Fruit fly (Drosophila melanogaster) whole organism, prepupa: ENCODE results near the gene dock.

ENCODE experiments used
- Blimp-1 ChIP-seq: fragments of 200-800 bp; sonication (Bioruptor generic); optimal IDR thresholded peaks from 3 replicates; lab custom pipeline; 2017; ENCODE audit warnings: missing biosample characterization, missing genetic modification characterization, mild to moderate bottlenecking, moderate library complexity, missing genetic modification reagents
- CG11294 ChIP-seq: fragments of 200-800 bp; sonication (Bioruptor generic); IDR thresholded peaks from 2 replicates; pipeline ENCODE4 v1.3.6; 2022; ENCODE audit warnings: missing biosample characterization, missing genetic modification characterization
- CG11902 ChIP-seq: fragments of 200-800 bp; sonication (Bioruptor generic); optimal IDR thresholded peaks from 3 replicates; lab custom pipeline; 2016; ENCODE audit warnings: missing biosample characterization, missing genetic modification characterization
- CG15336 ChIP-seq: fragments of 200-800 bp; sonication (Bioruptor generic); IDR thresholded peaks from 2 replicates; pipeline ENCODE4 v1.3.6; 2022; ENCODE audit warnings: missing biosample characterization, missing genetic modification characterization
- CG1621 ChIP-seq: fragments of 200-800 bp; sonication (Bioruptor generic); optimal IDR thresholded peaks from 3 replicates; lab custom pipeline; 2018; ENCODE audit warnings: missing biosample characterization, mild to moderate bottlenecking, missing genetic modification characterization
- CG3032 ChIP-seq: fragments of 200-800 bp; optimal IDR thresholded peaks from 2 replicates; lab custom pipeline; 2019; ENCODE audit warnings: missing biosample characterization, mild to moderate bottlenecking, missing genetic modification characterization, moderate library complexity
- CG32006 ChIP-seq: fragments of 200-800 bp; sonication (Bioruptor generic); optimal IDR thresholded peaks from 3 replicates; lab custom pipeline; 2017; ENCODE audit warnings: missing biosample characterization, mild to moderate bottlenecking, missing genetic modification characterization
- CG34406 ChIP-seq: fragments of 200-800 bp; sonication (Bioruptor generic); optimal IDR thresholded peaks from 3 replicates; lab custom pipeline; 2016; ENCODE audit warnings: missing biosample characterization, missing genetic modification characterization
- CG3919 ChIP-seq: fragments of 200-800 bp; sonication (Bioruptor generic); optimal IDR thresholded peaks from 3 replicates; lab custom pipeline; 2016; ENCODE audit warnings: missing biosample characterization, missing genetic modification characterization
- CG6276 ChIP-seq: fragments of 200-800 bp; sonication (Bioruptor generic); optimal IDR thresholded peaks from 2 replicates; lab custom pipeline; 2017; ENCODE audit warnings: missing biosample characterization, mild to moderate bottlenecking, missing genetic modification characterization
- CG6792 ChIP-seq: fragments of 200-800 bp; sonication (Bioruptor generic); optimal IDR thresholded peaks from 3 replicates; lab custom pipeline; 2016; ENCODE audit warnings: missing biosample characterization, missing genetic modification characterization
- CG6854 ChIP-seq: fragments of 200-800 bp; sonication (Bioruptor generic); optimal IDR thresholded peaks from 2 replicates; lab custom pipeline; 2017; ENCODE audit warnings: missing biosample characterization, mild to moderate bottlenecking, missing genetic modification characterization
- CG8119 ChIP-seq: fragments of 200-800 bp; sonication (Bioruptor generic); IDR thresholded peaks from 3 replicates; pipeline ENCODE4 v1.3.6; 2022; ENCODE audit warnings: missing biosample characterization, missing genetic modification characterization
- Eip75B ChIP-seq: fragments of 200-800 bp; sonication (Bioruptor generic); optimal IDR thresholded peaks from 3 replicates; lab custom pipeline; 2016; ENCODE audit warnings: missing biosample characterization, missing genetic modification characterization
- Eip78C ChIP-seq: fragments of 200-800 bp; sonication (Bioruptor generic); peaks from one replicate; lab custom pipeline; 2016; ENCODE audit warnings: missing biosample characterization, missing genetic modification characterization
- Ets21C ChIP-seq: fragments of 200-800 bp; sonication (Bioruptor generic); optimal IDR thresholded peaks from 3 replicates; lab custom pipeline; 2016; ENCODE audit warnings: missing biosample characterization, missing genetic modification characterization
- Gug ChIP-seq: fragments of 200-800 bp; sonication (Bioruptor generic); IDR thresholded peaks from 2 replicates; pipeline ENCODE4 v1.3.6; 2022; ENCODE audit warnings: missing biosample characterization, missing genetic modification characterization
- Hr38 ChIP-seq: sonication (Bioruptor generic); optimal IDR thresholded peaks from 2 replicates; lab custom pipeline; 2016; ENCODE audit warnings: missing biosample characterization, missing genetic modification characterization
- Hr39 ChIP-seq: fragments of 200-800 bp; sonication (Bioruptor generic); optimal IDR thresholded peaks from 2 replicates; lab custom pipeline; 2016; ENCODE audit warnings: missing biosample characterization, missing genetic modification characterization
- Hr4 ChIP-seq: fragments of 200-800 bp; sonication (Bioruptor generic); optimal IDR thresholded peaks from 3 replicates; lab custom pipeline; 2016; ENCODE audit warnings: missing biosample characterization, missing genetic modification characterization
- Lpt ChIP-seq: fragments of 200-800 bp; sonication (Bioruptor generic); optimal IDR thresholded peaks from 3 replicates; lab custom pipeline; 2016; ENCODE audit warnings: missing biosample characterization, missing genetic modification characterization
- Met ChIP-seq: fragments of 200-800 bp; sonication (Bioruptor generic); optimal IDR thresholded peaks from 3 replicates; lab custom pipeline; 2016; ENCODE audit warnings: missing biosample characterization, missing genetic modification characterization
- Sox102F ChIP-seq: fragments of 200-800 bp; sonication (Bioruptor generic); optimal IDR thresholded peaks from 2 replicates; lab custom pipeline; 2016; ENCODE audit warnings: missing biosample characterization, mild to moderate bottlenecking, missing genetic modification characterization
- Sox14 ChIP-seq: fragments of 200-800 bp; sonication (Bioruptor generic); optimal IDR thresholded peaks from 3 replicates; lab custom pipeline; 2016; ENCODE audit warnings: missing biosample characterization, missing genetic modification characterization
- Sox15 ChIP-seq: fragments of 200-800 bp; sonication (Bioruptor generic); optimal IDR thresholded peaks from 3 replicates; lab custom pipeline; 2016; ENCODE audit warnings: missing biosample characterization, missing genetic modification characterization
- achi ChIP-seq: fragments of 200-800 bp; sonication (Bioruptor generic); optimal IDR thresholded peaks from 3 replicates; lab custom pipeline; 2016; ENCODE audit warnings: missing biosample characterization, missing genetic modification characterization
- dac ChIP-seq: fragments of 200-800 bp; sonication (Bioruptor generic); optimal IDR thresholded peaks from 2 replicates; lab custom pipeline; 2017; ENCODE audit warnings: missing biosample characterization, mild to moderate bottlenecking, missing genetic modification characterization
- dsx ChIP-seq: fragments of 200-800 bp; optimal IDR thresholded peaks from 3 replicates; lab custom pipeline; 2019; ENCODE audit warnings: missing biosample characterization, mild to moderate bottlenecking, missing genetic modification characterization, moderate library complexity; ENCODE audit not compliant: poor library complexity, severe bottlenecking
- eg ChIP-seq: fragments of 200-800 bp; sonication (Bioruptor generic); IDR thresholded peaks from 3 replicates; pipeline ENCODE4 v1.3.6; 2022; ENCODE audit warnings: missing biosample characterization, missing genetic modification characterization
- esn ChIP-seq: fragments of 200-800 bp; sonication (Bioruptor generic); optimal IDR thresholded peaks from 2 replicates; lab custom pipeline; 2016; ENCODE audit warnings: missing biosample characterization, mild to moderate bottlenecking, missing genetic modification characterization, moderate library complexity
- fd59A ChIP-seq: fragments of 200-800 bp; sonication (Bioruptor generic); optimal IDR thresholded peaks from 2 replicates; lab custom pipeline; 2017; ENCODE audit warnings: missing biosample characterization, mild to moderate bottlenecking, missing genetic modification characterization, missing genetic modification reagents
- fd85E ChIP-seq: fragments of 200-800 bp; sonication (Bioruptor generic); optimal IDR thresholded peaks from 3 replicates; lab custom pipeline; 2016; ENCODE audit warnings: missing biosample characterization, missing genetic modification characterization
- fkh ChIP-seq: fragments of 200-800 bp; sonication (Bioruptor generic); optimal IDR thresholded peaks from 3 replicates; lab custom pipeline; 2017; ENCODE audit warnings: missing biosample characterization, mild to moderate bottlenecking, missing genetic modification characterization, moderate library complexity
- lz ChIP-seq: fragments of 200-800 bp; sonication (Bioruptor generic); optimal IDR thresholded peaks from 3 replicates; lab custom pipeline; 2016; ENCODE audit warnings: missing biosample characterization, missing genetic modification characterization
- net ChIP-seq: fragments of 200-800 bp; sonication (Bioruptor generic); optimal IDR thresholded peaks from 3 replicates; lab custom pipeline; 2016; ENCODE audit warnings: missing biosample characterization, missing genetic modification characterization
- pdm3 ChIP-seq: fragments of 200-800 bp; sonication (Bioruptor generic); optimal IDR thresholded peaks from 3 replicates; lab custom pipeline; 2016; ENCODE audit warnings: missing biosample characterization, missing genetic modification characterization
- salr ChIP-seq, 2 experiments: fragments of 200-800 bp; sonication (Bioruptor generic); optimal IDR thresholded peaks; 3 replicates each; lab custom pipeline; 2016 to 2018; ENCODE audit warnings: missing biosample characterization in 2 of 2, missing genetic modification characterization in 2 of 2, mild to moderate bottlenecking in 1 of 2
- spab ChIP-seq: fragments of 200-800 bp; sonication (Bioruptor generic); optimal IDR thresholded peaks from 2 replicates; lab custom pipeline; 2017; ENCODE audit warnings: missing biosample characterization, mild to moderate bottlenecking, missing genetic modification characterization, missing genetic modification reagents
- ss ChIP-seq, 2 experiments: fragments of 200-800 bp; sonication (Bioruptor generic); optimal IDR thresholded peaks; 2 replicates in 1 of 2; 3 replicates in 1 of 2; lab custom pipeline; 2017 to 2018; ENCODE audit warnings: mild to moderate bottlenecking in 2 of 2, missing biosample characterization in 2 of 2, missing genetic modification characterization in 2 of 2, moderate library complexity in 1 of 2
- svp ChIP-seq: fragments of 200-800 bp; sonication (Bioruptor generic); peaks from one replicate; lab custom pipeline; 2016; ENCODE audit warnings: missing biosample characterization, missing genetic modification characterization
- vri ChIP-seq: fragments of 200-800 bp; sonication (Bioruptor generic); optimal IDR thresholded peaks from 3 replicates; lab custom pipeline; 2016; ENCODE audit warnings: missing biosample characterization, mild to moderate bottlenecking, missing genetic modification characterization

Gene dock

DNA sequence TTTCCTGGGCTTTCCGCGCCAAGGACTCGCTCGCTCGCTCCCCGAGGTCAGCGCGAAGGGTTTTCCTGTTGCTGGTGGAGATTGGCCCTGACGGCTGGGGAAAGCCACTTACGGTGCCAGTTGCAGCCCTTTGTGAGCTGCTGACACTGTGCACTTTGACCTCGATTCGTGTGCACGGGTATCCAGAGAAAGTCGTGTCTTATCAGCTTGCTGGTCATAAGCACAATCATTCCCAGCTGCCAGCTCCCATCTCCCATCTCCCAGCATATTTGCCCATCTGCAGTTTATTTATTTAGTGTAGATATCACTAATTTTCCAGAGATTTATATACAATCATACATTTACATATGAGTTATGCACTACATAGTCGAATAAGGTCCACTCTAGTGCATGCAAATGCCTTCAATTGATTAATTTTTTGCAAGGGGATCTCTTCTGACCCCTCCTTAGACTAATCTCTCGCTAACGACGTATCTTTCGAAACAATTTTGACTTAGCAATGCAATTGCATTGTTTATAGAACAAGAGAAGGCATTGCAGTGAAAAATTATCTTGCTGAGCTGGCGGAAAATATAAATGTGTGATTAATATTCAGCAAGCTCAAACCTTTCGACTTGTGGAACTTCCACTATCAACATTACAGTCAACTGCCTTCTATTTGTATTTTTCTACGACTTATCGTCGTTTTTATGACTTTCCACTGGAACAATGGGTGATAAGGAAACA lies 3.6 kb upstream of the dock start:
- TF ChIP-seq CG15336 (GFP tag; lab: Robert Waterston, UW) (peak; percentile 14; the same call in 1 of the 2 replicates), svp (GFP tag; lab: Kevin White, UChicago) (peak; percentile 78), lz (GFP tag; lab: Kevin White, UChicago) (no peak), Eip78C (peak; percentile 73), CG6276 (GFP tag; lab: Kevin White, UChicago) (no peak), CG8119 (GFP tag; lab: Robert Waterston, UW) (0 out of 3 replicates have a peak, but pooled peaks have one; percentile 4)

DNA sequence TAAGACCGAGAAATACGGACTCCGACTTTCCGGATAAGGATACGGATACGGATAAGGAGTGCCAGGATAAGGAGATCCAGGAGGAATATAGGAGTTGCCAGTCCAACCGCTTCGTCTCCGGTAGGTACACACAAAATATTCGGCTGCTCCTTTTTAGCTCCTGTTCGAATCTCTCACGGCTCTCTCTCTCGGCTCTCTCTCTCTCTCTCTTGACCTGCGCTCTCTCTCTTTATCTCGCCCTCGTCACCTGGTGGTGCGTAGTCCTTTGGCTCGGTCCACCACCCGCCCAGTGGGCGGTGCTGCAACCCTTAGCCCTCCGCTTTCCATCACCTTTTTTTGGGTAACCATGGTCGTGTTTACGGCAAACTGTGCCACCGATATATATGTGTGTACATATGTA lies 619 bp downstream of the dock start:
- TF ChIP-seq Sox102F (GFP tag; lab: Kevin White, UChicago) (no peak), svp (GFP tag; lab: Kevin White, UChicago) (no peak), CG34406 (GFP tag; lab: Kevin White, UChicago) (no peak)

DNA sequence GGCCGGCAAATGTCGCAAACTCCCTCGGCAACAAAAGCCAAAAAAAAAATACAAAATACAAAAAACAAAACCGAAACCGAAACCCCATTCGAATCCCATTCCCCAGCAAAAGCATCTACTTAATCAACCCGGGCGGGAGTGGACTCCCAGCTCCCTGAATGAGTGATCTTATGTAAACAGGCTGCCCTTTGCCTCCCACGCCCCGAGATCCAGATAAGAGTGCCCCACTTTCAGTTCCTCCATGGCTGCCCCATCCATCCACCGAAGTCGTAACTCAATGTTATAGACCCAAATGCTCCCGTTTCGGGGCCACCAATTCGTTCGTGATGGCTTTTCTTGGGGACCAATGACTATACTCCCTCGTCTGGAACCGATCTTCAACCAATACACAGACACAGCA lies 1.3 kb downstream of the dock start:
- peak; percentile 92 for TF ChIP-seq svp (GFP tag; lab: Kevin White, UChicago)
- no peak for TF ChIP-seq Ets21C (GFP tag; lab: Kevin White, UChicago)
- TF ChIP-seq CG6276 (GFP tag; lab: Kevin White, UChicago): no peak

DNA sequence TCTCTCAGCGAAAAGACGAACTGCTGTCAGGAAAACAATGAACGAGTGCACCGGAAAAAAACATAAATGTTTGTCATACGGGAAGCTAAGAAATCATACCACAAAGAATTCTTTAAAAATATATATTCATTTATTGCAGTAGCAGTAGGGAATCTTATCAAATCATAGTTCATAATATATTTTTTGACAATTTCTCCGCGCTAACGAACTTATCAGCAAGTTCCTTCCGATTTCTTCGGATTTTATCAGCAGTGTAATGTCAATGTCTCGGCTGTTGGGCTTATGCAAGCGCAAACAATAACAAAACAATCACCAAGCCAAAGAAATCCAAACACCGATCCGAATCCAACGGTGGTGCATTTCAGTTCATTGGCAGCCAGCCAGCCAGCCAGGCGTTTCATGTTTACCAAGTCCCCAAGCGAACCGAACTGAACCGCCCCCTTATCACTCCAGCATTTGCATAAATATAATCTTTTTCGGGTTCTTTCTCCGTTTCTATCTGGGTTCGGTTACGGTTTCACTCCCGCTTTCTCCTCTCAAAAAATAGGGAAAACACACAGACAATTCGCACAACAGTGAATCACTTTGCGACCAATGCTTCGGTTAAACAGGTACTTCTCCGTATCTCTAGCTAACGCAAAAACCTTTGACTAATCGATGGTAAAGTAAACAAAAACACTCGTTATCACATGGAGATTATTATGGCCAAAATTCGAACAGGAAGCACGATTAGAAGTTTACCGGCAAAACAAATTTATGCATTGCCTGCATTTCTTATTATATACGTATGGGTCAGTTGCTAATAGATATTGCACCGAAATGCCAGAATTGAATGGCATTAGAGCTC lies 2.0 kb downstream of the dock start:
- TF ChIP-seq net (GFP tag; lab: Kevin White, UChicago): peak; percentile 9
- TF ChIP-seq CG15336 (GFP tag; lab: Robert Waterston, UW): peak; percentile 60
- no peak for TF ChIP-seq CG11294 (GFP tag; lab: Robert Waterston, UW)
- TF ChIP-seq Lpt: peak; percentile 8
- no peak for TF ChIP-seq eg (GFP tag; lab: Robert Waterston, UW)
- no peak for TF ChIP-seq Sox102F (GFP tag; lab: Kevin White, UChicago)
- TF ChIP-seq CG1621 (tag; lab: Kevin White, UChicago): no peak
- no peak for TF ChIP-seq Eip75B (GFP tag; lab: Kevin White, UChicago)
- no peak for TF ChIP-seq CG11902 (GFP tag; lab: Kevin White, UChicago)
- no peak for TF ChIP-seq CG32006 (GFP tag; lab: Kevin White, UChicago)
- no peak for TF ChIP-seq CG6854
- no peak for TF ChIP-seq Sox15 (GFP tag; lab: Kevin White, UChicago)
- TF ChIP-seq CG34406 (GFP tag; lab: Kevin White, UChicago): peak; percentile 21
- TF ChIP-seq vri (GFP tag; lab: Kevin White, UChicago): peak; percentile 93
- no peak for TF ChIP-seq dsx (GFP tag; lab: Kevin White, UChicago)
- peak; percentile 14 for TF ChIP-seq lz (GFP tag; lab: Kevin White, UChicago)
- TF ChIP-seq CG3032 (tag; lab: Kevin White, UChicago): no peak
- TF ChIP-seq pdm3: no peak
- no peak for TF ChIP-seq Hr38 (GFP tag; lab: Kevin White, UChicago)
- no peak for TF ChIP-seq salr (GFP tag; optimal IDR thresholded peaks at IDR 0.05; lab: Kevin White, UChicago)
- TF ChIP-seq Met: no peak
- peak; percentile 32 for TF ChIP-seq dac (GFP tag; lab: Kevin White, UChicago)
- no peak for TF ChIP-seq CG3919 (GFP tag; lab: Kevin White, UChicago)
- TF ChIP-seq Sox14 (GFP tag; lab: Kevin White, UChicago): peak; percentile 55
- TF ChIP-seq Ets21C (GFP tag; lab: Kevin White, UChicago): peak; percentile 24
- TF ChIP-seq svp (GFP tag; lab: Kevin White, UChicago): peak; percentile 81
- 0 out of 2 replicates have a peak, but pooled peaks have one; percentile 10 for TF ChIP-seq Gug (GFP tag; lab: Robert Waterston, UW)
- TF ChIP-seq achi (GFP tag; lab: Kevin White, UChicago): no peak
- peak; percentile 74 for TF ChIP-seq fkh
- TF ChIP-seq fd85E: no peak
- no peak for TF ChIP-seq Hr4 (GFP tag; lab: Kevin White, UChicago)
- no peak for TF ChIP-seq spab (GFP tag; lab: Kevin White, UChicago)
- no peak for TF ChIP-seq Hr39 (GFP tag; lab: Kevin White, UChicago)
- peak; percentile 42 for TF ChIP-seq CG6792 (GFP tag; lab: Kevin White, UChicago)
- TF ChIP-seq fd59A: no peak
- TF ChIP-seq ss (GFP tag; optimal IDR thresholded peaks at IDR 0.05; lab: Kevin White, UChicago): no peak
- TF ChIP-seq Blimp-1 (GFP tag; lab: Kevin White, UChicago): no peak
- peak; percentile 75 for TF ChIP-seq esn (GFP tag; lab: Kevin White, UChicago)
